Fruit fly (Drosophila melanogaster) whole organism, embryonic: ENCODE data around the gene CG6178.

Experiments
- Ada2b ChIP-seq: fragments of 200-800 bp; sonication (Bioruptor generic); IDR thresholded peaks from 2 replicates; pipeline ENCODE4 v1.3.6; 2022; ENCODE audit warnings: missing biosample characterization, missing genetic modification characterization
- BtbVII ChIP-seq: fragments of 200-800 bp; sonication (Bioruptor generic); optimal IDR thresholded peaks from 3 replicates; lab custom pipeline; 2017; ENCODE audit warnings: missing biosample characterization, mild to moderate bottlenecking, missing genetic modification characterization
- CG10959 ChIP-seq: fragments of 200-800 bp; sonication (Bioruptor generic); IDR thresholded peaks from 2 replicates; pipeline ENCODE4 v1.3.6; 2022; ENCODE audit warnings: missing biosample characterization, missing genetic modification characterization
- CG11560 ChIP-seq: fragments of 200-800 bp; sonication (Bioruptor generic); IDR thresholded peaks from 3 replicates; pipeline ENCODE4 v1.3.6; 2022; ENCODE audit warnings: missing biosample characterization, missing genetic modification characterization
- CG12744 ChIP-seq: fragments of 200-800 bp; sonication (Bioruptor generic); optimal IDR thresholded peaks from 2 replicates; lab custom pipeline; 2016; ENCODE audit warnings: missing biosample characterization, missing genetic modification characterization
- CG13775 ChIP-seq: fragments of 200-800 bp; sonication (Bioruptor generic); optimal IDR thresholded peaks from 3 replicates; lab custom pipeline; 2017; ENCODE audit warnings: missing biosample characterization, mild to moderate bottlenecking, missing genetic modification characterization
- CG14860 ChIP-seq: fragments of 200-800 bp; sonication (Bioruptor generic); IDR thresholded peaks from 3 replicates; pipeline ENCODE4 v1.3.6; 2022; ENCODE audit warnings: missing biosample characterization, missing genetic modification characterization; ENCODE audit not compliant: partially characterized antibody
- CG15696 ChIP-seq: fragments of 200-800 bp; sonication (Bioruptor generic); optimal IDR thresholded peaks from 2 replicates; lab custom pipeline; 2019; ENCODE audit warnings: missing biosample characterization, mild to moderate bottlenecking, missing genetic modification characterization, moderate library complexity
- CG16779 ChIP-seq: fragments of 200-800 bp; sonication (Bioruptor generic); IDR thresholded peaks from 2 replicates; pipeline ENCODE4 v1.3.6; 2022; ENCODE audit warnings: missing biosample characterization, missing genetic modification characterization
- CG30403 ChIP-seq: fragments of 200-800 bp; sonication (Bioruptor generic); optimal IDR thresholded peaks from 3 replicates; lab custom pipeline; 2016; ENCODE audit warnings: missing biosample characterization, missing genetic modification characterization
- CG31224 ChIP-seq: fragments of 200-800 bp; sonication (Bioruptor generic); IDR thresholded peaks from 2 replicates; pipeline ENCODE4 v1.3.6; 2022; ENCODE audit warnings: missing biosample characterization, missing genetic modification characterization
- CG31388 ChIP-seq: fragments of 200-800 bp; sonication (Bioruptor generic); optimal IDR thresholded peaks from 2 replicates; lab custom pipeline; 2016; ENCODE audit warnings: missing biosample characterization, missing genetic modification characterization
- CG33213 ChIP-seq: fragments of 200-800 bp; sonication (Bioruptor generic); optimal IDR thresholded peaks from 3 replicates; lab custom pipeline; 2016; ENCODE audit warnings: missing biosample characterization, missing genetic modification characterization
- CG4707 ChIP-seq: fragments of 200-800 bp; sonication (Bioruptor generic); optimal IDR thresholded peaks from 2 replicates; lab custom pipeline; 2018; ENCODE audit warnings: missing biosample characterization, mild to moderate bottlenecking, missing genetic modification characterization, moderate library complexity
- CG7271 ChIP-seq: fragments of 200-800 bp; sonication (Bioruptor generic); optimal IDR thresholded peaks from 2 replicates; lab custom pipeline; 2018; ENCODE audit warnings: missing biosample characterization, mild to moderate bottlenecking, missing genetic modification characterization, moderate library complexity
- CG7928 ChIP-seq: fragments of 200-800 bp; sonication (Bioruptor generic); optimal IDR thresholded peaks from 2 replicates; lab custom pipeline; 2017; ENCODE audit warnings: missing biosample characterization, mild to moderate bottlenecking, missing genetic modification characterization
- CG8924 ChIP-seq: fragments of 200-800 bp; optimal IDR thresholded peaks from 3 replicates; lab custom pipeline; 2019; ENCODE audit warnings: missing biosample characterization, mild to moderate bottlenecking, missing genetic modification characterization, moderate library complexity
- CG9437 ChIP-seq: fragments of 200-800 bp; sonication (Bioruptor generic); optimal IDR thresholded peaks from 2 replicates; lab custom pipeline; 2018; ENCODE audit warnings: missing biosample characterization, mild to moderate bottlenecking, missing genetic modification characterization
- CG9727 ChIP-seq: fragments of 200-800 bp; sonication (Bioruptor generic); optimal IDR thresholded peaks from 3 replicates; lab custom pipeline; 2017; ENCODE audit warnings: missing biosample characterization, mild to moderate bottlenecking, missing genetic modification characterization
- CG9876 ChIP-seq: fragments of 200-800 bp; sonication (Bioruptor generic); optimal IDR thresholded peaks from 2 replicates; lab custom pipeline; 2016; ENCODE audit warnings: missing biosample characterization, missing genetic modification characterization
- D19A ChIP-seq: fragments of 200-800 bp; optimal IDR thresholded peaks from 3 replicates; lab custom pipeline; 2019; ENCODE audit warnings: missing biosample characterization, mild to moderate bottlenecking, missing genetic modification characterization, moderate library complexity
- Drgx ChIP-seq: fragments of 200-800 bp; sonication (Bioruptor generic); IDR thresholded peaks from 2 replicates; pipeline ENCODE4 v1.3.6; 2022; ENCODE audit warnings: missing biosample characterization, missing genetic modification characterization
- H2.0 ChIP-seq: fragments of 200-800 bp; sonication (Bioruptor generic); IDR thresholded peaks from 2 replicates; pipeline ENCODE4 v1.3.6; 2022; ENCODE audit warnings: missing biosample characterization, missing genetic modification characterization
- HLH4C ChIP-seq: fragments of 200-800 bp; sonication (Bioruptor generic); IDR thresholded peaks from 3 replicates; pipeline ENCODE4 v1.3.6; 2022; ENCODE audit warnings: missing biosample characterization, missing genetic modification characterization; ENCODE audit not compliant: partially characterized antibody
- HLH54F ChIP-seq: fragments of 200-800 bp; sonication (Bioruptor generic); optimal IDR thresholded peaks from 3 replicates; lab custom pipeline; 2016; ENCODE audit warnings: missing biosample characterization, missing genetic modification characterization
- HLHmδ ChIP-seq: fragments of 200-800 bp; sonication (Bioruptor generic); optimal IDR thresholded peaks from 2 replicates; lab custom pipeline; 2018; ENCODE audit warnings: missing biosample characterization, mild to moderate bottlenecking, missing genetic modification characterization, moderate library complexity
- Hey ChIP-seq: fragments of 200-800 bp; sonication (Bioruptor generic); optimal IDR thresholded peaks from 3 replicates; lab custom pipeline; 2018; ENCODE audit warnings: missing biosample characterization, mild to moderate bottlenecking, missing genetic modification characterization
- HmgZ ChIP-seq: fragments of 200-800 bp; sonication (Bioruptor generic); optimal IDR thresholded peaks from 2 replicates; lab custom pipeline; 2018; ENCODE audit warnings: missing biosample characterization, mild to moderate bottlenecking, missing genetic modification characterization
- NK7.1 ChIP-seq: fragments of 200-800 bp; sonication (Bioruptor generic); optimal IDR thresholded peaks from 3 replicates; lab custom pipeline; 2016; ENCODE audit warnings: missing biosample characterization, missing genetic modification characterization
- Optix ChIP-seq: fragments of 200-800 bp; sonication (Bioruptor generic); IDR thresholded peaks from 3 replicates; pipeline ENCODE4 v1.3.6; 2022; ENCODE audit warnings: missing biosample characterization, missing genetic modification characterization
- PHDP ChIP-seq: fragments of 200-800 bp; sonication (Bioruptor generic); optimal IDR thresholded peaks from 3 replicates; lab custom pipeline; 2018; ENCODE audit warnings: missing biosample characterization, mild to moderate bottlenecking, missing genetic modification characterization, moderate library complexity
- Sox102F ChIP-seq: fragments of 200-800 bp; sonication (Bioruptor generic); optimal IDR thresholded peaks from 2 replicates; lab custom pipeline; 2018; ENCODE audit warnings: missing biosample characterization, mild to moderate bottlenecking, missing genetic modification characterization, moderate library complexity
- Sry-β ChIP-seq: fragments of 200-800 bp; sonication (Bioruptor generic); optimal IDR thresholded peaks from 2 replicates; lab custom pipeline; 2018; ENCODE audit warnings: missing biosample characterization, mild to moderate bottlenecking, missing genetic modification characterization, moderate library complexity
- Usf ChIP-seq: fragments of 200-800 bp; sonication (Bioruptor generic); optimal IDR thresholded peaks from 2 replicates; lab custom pipeline; 2017; ENCODE audit warnings: missing genotype, missing biosample characterization, missing genetic modification characterization
- ci ChIP-seq: fragments of 200-800 bp; sonication (Bioruptor generic); IDR thresholded peaks from 3 replicates; pipeline ENCODE4 v1.3.6; 2022; ENCODE audit warnings: missing biosample characterization, missing genetic modification characterization
- dimm ChIP-seq: fragments of 200-800 bp; sonication (Bioruptor generic); IDR thresholded peaks from 2 replicates; pipeline ENCODE4 v1.3.6; 2022; ENCODE audit warnings: missing biosample characterization, missing genetic modification characterization
- dpn ChIP-seq, 2 experiments: fragments of 200-800 bp; sonication (Bioruptor generic); optimal IDR thresholded peaks; 3 replicates each; lab custom pipeline; 2016; ENCODE audit warnings: missing biosample characterization in 2 of 2, missing genetic modification characterization in 2 of 2
- emc ChIP-seq: fragments of 200-800 bp; sonication (Bioruptor generic); optimal IDR thresholded peaks from 2 replicates; lab custom pipeline; 2016; ENCODE audit warnings: missing biosample characterization, missing genetic modification characterization
- kay ChIP-seq: fragments of 200-800 bp; sonication (Bioruptor generic); optimal IDR thresholded peaks from 2 replicates; lab custom pipeline; 2016; ENCODE audit warnings: missing biosample characterization, missing genetic modification characterization
- knrl ChIP-seq: fragments of 200-800 bp; sonication (Bioruptor generic); IDR thresholded peaks from 3 replicates; pipeline ENCODE4 v1.3.6; 2022; ENCODE audit warnings: missing biosample characterization, missing genetic modification characterization; ENCODE audit not compliant: partially characterized antibody
- luna ChIP-seq: fragments of 200-800 bp; sonication (Bioruptor generic); optimal IDR thresholded peaks from 2 replicates; lab custom pipeline; 2016; ENCODE audit warnings: missing biosample characterization, missing genetic modification characterization
- pfk ChIP-seq: fragments of 200-800 bp; sonication (Bioruptor generic); optimal IDR thresholded peaks from 2 replicates; lab custom pipeline; 2018; ENCODE audit warnings: missing biosample characterization, mild to moderate bottlenecking, missing genetic modification characterization, moderate library complexity
- pnt ChIP-seq: fragments of 200-800 bp; sonication (Bioruptor generic); optimal IDR thresholded peaks from 3 replicates; lab custom pipeline; 2016; ENCODE audit warnings: missing biosample characterization, missing genetic modification characterization
- prd ChIP-seq, 3 experiments: fragments of >200 bp in 2 of 3; fragments of 200-800 bp in 1 of 3; sonication (Bioruptor generic) in 1 of 3; optimal IDR thresholded peaks in 2 of 3; IDR thresholded peaks in 1 of 3; 2 replicates in 2 of 3; 3 replicates in 1 of 3; pipeline versions ENCODE4 v1.3.6 to Lab custom; 2017 to 2022; ENCODE audit warnings: missing biosample characterization in 1 of 3, missing genetic modification characterization in 1 of 3
- psq ChIP-seq: fragments of 200-800 bp; sonication (Bioruptor generic); optimal IDR thresholded peaks from 2 replicates; lab custom pipeline; 2017; ENCODE audit warnings: missing biosample characterization, missing genetic modification characterization
- scrt ChIP-seq: fragments of 200-800 bp; sonication (Bioruptor generic); optimal IDR thresholded peaks from 2 replicates; lab custom pipeline; 2018; ENCODE audit warnings: missing biosample characterization, mild to moderate bottlenecking, missing genetic modification characterization, moderate library complexity
- shn ChIP-seq: fragments of 200-800 bp; sonication (Bioruptor generic); optimal IDR thresholded peaks from 3 replicates; lab custom pipeline; 2016; ENCODE audit warnings: missing biosample characterization, missing genetic modification characterization
- sr ChIP-seq: fragments of 200-800 bp; sonication (Bioruptor generic); IDR thresholded peaks from 3 replicates; pipeline ENCODE4 v1.3.6; 2022; ENCODE audit warnings: missing biosample characterization, missing genetic modification characterization
- stwl ChIP-seq: fragments of 200-800 bp; sonication (Bioruptor generic); optimal IDR thresholded peaks from 3 replicates; lab custom pipeline; 2018; ENCODE audit warnings: missing biosample characterization, mild to moderate bottlenecking, missing genetic modification characterization, moderate library complexity
- tap ChIP-seq: fragments of 200-800 bp; optimal IDR thresholded peaks from 3 replicates; lab custom pipeline; 2019; ENCODE audit warnings: missing biosample characterization, mild to moderate bottlenecking, missing genetic modification characterization, moderate library complexity
- vvl ChIP-seq: fragments of 200-800 bp; sonication (Bioruptor generic); IDR thresholded peaks from 2 replicates; pipeline ENCODE4 v1.3.6; 2022; ENCODE audit warnings: missing biosample characterization, missing genetic modification characterization

CG6178 gene

dm6 chr3R:24169362-24169761, 17.2 kb downstream of the CG6178 start, which contains the start of gene CG5510 (continued):
- no peak for TF ChIP-seq CG4707 (GFP tag; lab: Kevin White, UChicago)
- no peak for TF ChIP-seq CG15696 (tag; lab: Kevin White, UChicago)
- peak; percentile 89 for TF ChIP-seq stwl (tag; lab: Kevin White, UChicago)
- TF ChIP-seq knrl (GFP tag; lab: Robert Waterston, UW) = peak; percentile 95
- no peak for TF ChIP-seq prd (optimal IDR thresholded peaks at IDR 0.05; lab: Kevin White, UChicago)
- TF ChIP-seq prd (GFP tag; IDR thresholded peaks at IDR 0.05; lab: Robert Waterston, UW) = peak; percentile 33; the same call in 2 of the 3 replicates
- peak; percentile 18 for TF ChIP-seq NK7.1
- peak; percentile 29 for TF ChIP-seq scrt (GFP tag; lab: Kevin White, UChicago)
- peak; percentile 26; the same call in 1 of the 2 replicates for TF ChIP-seq CG31224 (GFP tag; lab: Robert Waterston, UW)
- no peak for TF ChIP-seq emc (GFP tag; lab: Kevin White, UChicago)
- peak; percentile 86 for TF ChIP-seq HmgZ (tag; lab: Kevin White, UChicago)
- no peak for TF ChIP-seq CG7928 (GFP tag; lab: Kevin White, UChicago)
- no peak for TF ChIP-seq BtbVII (GFP tag; lab: Kevin White, UChicago)
- peak; percentile 29 for TF ChIP-seq Sry-β (GFP tag; lab: Kevin White, UChicago)
- peak; percentile 71; the same call in 2 of the 3 replicates for TF ChIP-seq ci (GFP tag; lab: Robert Waterston, UW)
- TF ChIP-seq luna (GFP tag; lab: Kevin White, UChicago) = no peak
- peak; percentile 3 for TF ChIP-seq CG9876 (GFP tag; lab: Kevin White, UChicago)
- no peak for TF ChIP-seq CG11560 (tag; lab: Robert Waterston, UW)
- peak; percentile 56 for TF ChIP-seq CG30403 (GFP tag; lab: Kevin White, UChicago)
- TF ChIP-seq dimm (GFP tag; lab: Robert Waterston, UW) = no peak
- no peak for TF ChIP-seq psq (GFP tag; lab: Kevin White, UChicago)
- TF ChIP-seq D19A = peak; percentile 11
- peak; percentile 41 for TF ChIP-seq PHDP (tag; lab: Kevin White, UChicago)
- TF ChIP-seq Drgx (GFP tag; lab: Robert Waterston, UW) = 0 out of 2 replicates have a peak, but pooled peaks have one; percentile 11
- TF ChIP-seq dpn (GFP tag; optimal IDR thresholded peaks at IDR 0.05; lab: Kevin White, UChicago) = peak; percentile 46 to 68
- TF ChIP-seq sr (GFP tag; lab: Robert Waterston, UW) = no peak
- TF ChIP-seq CG12744 (GFP tag; lab: Kevin White, UChicago) = peak; percentile 8
- no peak for TF ChIP-seq Hey (tag; lab: Kevin White, UChicago)
- peak; percentile 7 for TF ChIP-seq pnt (GFP tag; lab: Kevin White, UChicago)
- no peak for TF ChIP-seq CG9437 (GFP tag; lab: Kevin White, UChicago)
- TF ChIP-seq tap (tag; lab: Kevin White, UChicago) = no peak
- TF ChIP-seq CG9727 (GFP tag; lab: Kevin White, UChicago) = no peak
- no peak for TF ChIP-seq Ada2b (GFP tag; lab: Robert Waterston, UW)
- peak; percentile 98 for TF ChIP-seq HLH4C (GFP tag; lab: Robert Waterston, UW)
- TF ChIP-seq Optix = no peak
- TF ChIP-seq Sox102F (GFP tag; lab: Kevin White, UChicago) = no peak
- TF ChIP-seq HLH54F (GFP tag; lab: Kevin White, UChicago) = peak; percentile 58
- TF ChIP-seq pfk (GFP tag; lab: Kevin White, UChicago) = peak; percentile 7
- TF ChIP-seq CG7271 (tag; lab: Kevin White, UChicago) = no peak
- TF ChIP-seq CG13775 = peak; percentile 38
- TF ChIP-seq CG33213 (GFP tag; lab: Kevin White, UChicago) = peak; percentile 11
- no peak; the same call in 1 of the 2 replicates for TF ChIP-seq CG16779 (GFP tag; lab: Robert Waterston, UW)
- TF ChIP-seq kay = peak; percentile 87
- peak; percentile 2 for TF ChIP-seq CG8924
- TF ChIP-seq shn = peak; percentile 67
- TF ChIP-seq CG10959 (GFP tag; lab: Robert Waterston, UW) = no peak
- no peak for TF ChIP-seq Usf (GFP tag; lab: Kevin White, UChicago)
- TF ChIP-seq vvl (GFP tag; lab: Robert Waterston, UW) = peak; percentile 73
- TF ChIP-seq HLHmδ (GFP tag; lab: Kevin White, UChicago) = no peak
- peak; percentile 96 for TF ChIP-seq CG14860 (GFP tag; lab: Robert Waterston, UW)
- TF ChIP-seq CG31388 (GFP tag; lab: Kevin White, UChicago) = no peak
- no peak for TF ChIP-seq H2.0 (GFP tag; lab: Robert Waterston, UW)
